Worm (Caenorhabditis elegans) whole organism, late embryonic: ENCODE results near the gene ctbp-1.

Experiments used
- K02D7.2 ChIP-seq: sonication (generic microtip); optimal IDR thresholded peaks from 2 replicates; lab custom pipeline; 2017; ENCODE audit warnings: mild to moderate bottlenecking, missing genetic modification characterization, missing compliant biosample characterization
- T23F11.4 ChIP-seq: fragments of 200-800 bp; sonication (Bioruptor generic); optimal IDR thresholded peaks from 2 replicates; lab custom pipeline; 2018; ENCODE audit warnings: mild to moderate bottlenecking, missing genetic modification characterization, missing compliant biosample characterization
- Y22D7AL.16 ChIP-seq: sonication (generic microtip); optimal IDR thresholded peaks from 2 replicates; lab custom pipeline; 2016; ENCODE audit warnings: missing genetic modification characterization, missing compliant biosample characterization
- ceh-18 ChIP-seq: sonication (generic microtip); optimal IDR thresholded peaks from 2 replicates; lab custom pipeline; 2016; ENCODE audit warnings: missing genetic modification characterization, missing compliant biosample characterization
- ceh-2 ChIP-seq: sonication (generic microtip); optimal IDR thresholded peaks from 2 replicates; lab custom pipeline; 2016; ENCODE audit warnings: missing genotype, missing genetic modification characterization, missing compliant biosample characterization
- ceh-22 ChIP-seq: sonication (generic microtip); optimal IDR thresholded peaks from 2 replicates; lab custom pipeline; 2017; ENCODE audit warnings: missing biosample characterization, missing genetic modification characterization
- ceh-24 ChIP-seq: sonication (generic microtip); optimal IDR thresholded peaks from 2 replicates; lab custom pipeline; 2016; ENCODE audit warnings: mild to moderate bottlenecking, missing genetic modification characterization, missing compliant biosample characterization
- ceh-30 ChIP-seq: fragments of 150-350 bp; optimal IDR thresholded peaks from 2 replicates; lab custom pipeline; 2014; ENCODE audit warnings: missing biosample characterization, missing genetic modification characterization
- ceh-31 ChIP-seq: sonication (generic microtip); optimal IDR thresholded peaks from 2 replicates; lab custom pipeline; 2016; ENCODE audit warnings: missing genetic modification characterization, missing compliant biosample characterization
- ceh-34 ChIP-seq: sonication (generic microtip); optimal IDR thresholded peaks from 2 replicates; lab custom pipeline; 2016; ENCODE audit warnings: mild to moderate bottlenecking, missing genetic modification characterization, missing compliant biosample characterization
- ceh-6 ChIP-seq: fragments of 200-800 bp; sonication (Bioruptor generic); optimal IDR thresholded peaks from 2 replicates; lab custom pipeline; 2018; ENCODE audit warnings: mild to moderate bottlenecking, missing genetic modification characterization, missing compliant biosample characterization
- che-1 ChIP-seq: sonication (generic microtip); optimal IDR thresholded peaks from 2 replicates; lab custom pipeline; 2016; ENCODE audit warnings: mild to moderate bottlenecking, missing genetic modification characterization, missing compliant biosample characterization
- dmd-4 ChIP-seq: sonication (generic microtip); optimal IDR thresholded peaks from 2 replicates; lab custom pipeline; 2016; ENCODE audit warnings: borderline replicate concordance, missing genetic modification characterization, missing compliant biosample characterization
- dve-1 ChIP-seq: sonication (generic microtip); optimal IDR thresholded peaks from 2 replicates; lab custom pipeline; 2017; ENCODE audit warnings: antibody characterized with exemption, mild to moderate bottlenecking, missing genetic modification characterization, missing compliant biosample characterization
- elt-2 ChIP-seq: sonication (generic microtip); optimal IDR thresholded peaks from 2 replicates; lab custom pipeline; 2016; ENCODE audit warnings: missing genetic modification reagents, missing genetic modification characterization, missing compliant biosample characterization
- ets-4 ChIP-seq: sonication (generic microtip); optimal IDR thresholded peaks from 2 replicates; lab custom pipeline; 2016; ENCODE audit warnings: missing genetic modification characterization, missing compliant biosample characterization
- fkh-6 ChIP-seq: sonication (generic microtip); optimal IDR thresholded peaks from 2 replicates; lab custom pipeline; 2016; ENCODE audit warnings: missing genetic modification characterization, missing compliant biosample characterization
- hlh-15 ChIP-seq: sonication (generic microtip); optimal IDR thresholded peaks from 2 replicates; lab custom pipeline; 2016; ENCODE audit warnings: missing genetic modification characterization, missing compliant biosample characterization
- hlh-8 ChIP-seq: sonication (generic microtip); optimal IDR thresholded peaks from 2 replicates; lab custom pipeline; 2016; ENCODE audit warnings: missing genotype, missing genetic modification characterization, missing compliant biosample characterization
- mec-3 ChIP-seq: sonication (generic microtip); optimal IDR thresholded peaks from 2 replicates; lab custom pipeline; 2016; ENCODE audit warnings: borderline replicate concordance, missing genetic modification characterization, missing compliant biosample characterization
- nfya-1 ChIP-seq: sonication (generic microtip); optimal IDR thresholded peaks from 2 replicates; lab custom pipeline; 2017; ENCODE audit warnings: missing genetic modification characterization, mild to moderate bottlenecking, missing compliant biosample characterization, antibody characterized with exemption, moderate library complexity
- odd-2 ChIP-seq: sonication (generic microtip); optimal IDR thresholded peaks from 2 replicates; lab custom pipeline; 2017; ENCODE audit warnings: antibody characterized with exemption, mild to moderate bottlenecking, missing genetic modification characterization, missing compliant biosample characterization
- pag-3 ChIP-seq: sonication (generic microtip); optimal IDR thresholded peaks from 2 replicates; lab custom pipeline; 2016; ENCODE audit warnings: missing compliant biosample characterization, missing genetic modification characterization, borderline replicate concordance
- pax-1 ChIP-seq: fragments of 150-350 bp; optimal IDR thresholded peaks from 2 replicates; lab custom pipeline; 2014; ENCODE audit warnings: missing biosample characterization, missing genetic modification characterization
- pha-4 ChIP-seq: fragments of 150-350 bp; optimal IDR thresholded peaks from 2 replicates; lab custom pipeline; 2018; ENCODE audit warnings: missing biosample characterization, missing genetic modification reagents, missing genetic modification characterization
- pros-1 ChIP-seq: fragments of 150-350 bp; optimal IDR thresholded peaks from 2 replicates; lab custom pipeline; 2014; ENCODE audit warnings: missing biosample characterization, missing genetic modification reagents, missing genetic modification characterization
- ref-2 ChIP-seq: sonication (generic microtip); optimal IDR thresholded peaks from 2 replicates; lab custom pipeline; 2016; ENCODE audit warnings: missing genetic modification characterization, missing compliant biosample characterization
- rnt-1 ChIP-seq: sonication (generic microtip); optimal IDR thresholded peaks from 2 replicates; lab custom pipeline; 2016; ENCODE audit warnings: missing genetic modification characterization, missing compliant biosample characterization
- sdc-2 ChIP-seq: sonication (generic microtip); optimal IDR thresholded peaks from 2 replicates; lab custom pipeline; 2016; ENCODE audit warnings: missing genotype, missing genetic modification characterization, missing compliant biosample characterization
- sox-2 ChIP-seq: fragments of 200-800 bp; sonication (Bioruptor generic); IDR thresholded peaks from 2 replicates; pipeline ENCODE4 v1.3.6; 2022; ENCODE audit warnings: missing genetic modification reagents, missing genetic modification characterization, missing compliant biosample characterization
- syd-9 ChIP-seq: sonication (generic microtip); optimal IDR thresholded peaks from 2 replicates; lab custom pipeline; 2016; ENCODE audit warnings: mild to moderate bottlenecking, missing genetic modification characterization, moderate library complexity, missing compliant biosample characterization
- unc-3 ChIP-seq, 2 experiments: fragments of 200-800 bp in 1 of 2; sonication (Bioruptor generic) in 1 of 2; sonication (generic microtip) in 1 of 2; conservative IDR thresholded peaks in 1 of 2; optimal IDR thresholded peaks in 1 of 2; 2 replicates each; pipeline versions ENCODE4 v1.3.6 to Lab custom; 2016 to 2022; ENCODE audit warnings: missing compliant biosample characterization in 2 of 2, missing genetic modification characterization in 2 of 2, missing genetic modification reagents in 1 of 2
- unc-42 ChIP-seq: sonication (generic microtip); optimal IDR thresholded peaks from 2 replicates; lab custom pipeline; 2016; ENCODE audit warnings: missing genotype, missing genetic modification characterization, missing compliant biosample characterization
- unc-86 ChIP-seq: sonication (generic microtip); optimal IDR thresholded peaks from 2 replicates; lab custom pipeline; 2016; ENCODE audit warnings: missing genetic modification characterization, missing compliant biosample characterization
- ztf-16 ChIP-seq: sonication (generic microtip); optimal IDR thresholded peaks from 2 replicates; lab custom pipeline; 2017; ENCODE audit warnings: missing genetic modification characterization, missing compliant biosample characterization

Gene ctbp-1

ce11 chrX:5818176-5818575 is 44.3 kb upstream of the ctbp-1 start (continued):
- TF ChIP-seq unc-86 (tag; lab: Kevin White, UChicago) (peak; percentile 49), sox-2 (GFP tag; lab: Robert Waterston, UW) (no peak), unc-42 (no peak), fkh-6 (tag; lab: Kevin White, UChicago) (no peak), unc-3 (GFP tag; conservative IDR thresholded peaks at IDR 0.05; lab: Robert Waterston, UW) (no peak), unc-3 (tag; optimal IDR thresholded peaks at IDR 0.05; lab: Kevin White, UChicago) (no peak), dve-1 (tag; lab: Kevin White, UChicago) (no peak), ceh-30 (tag; lab: Kevin White, UChicago) (no peak), pax-1 (tag; lab: Kevin White, UChicago) (no peak), pha-4 (tag; lab: Kevin White, UChicago) (no peak), elt-2 (no peak), nfya-1 (tag; lab: Kevin White, UChicago) (peak; percentile 60), K02D7.2 (tag; lab: Kevin White, UChicago) (no peak), ref-2 (tag; lab: Kevin White, UChicago) (peak; percentile 61), T23F11.4 (GFP tag; lab: Kevin White, UChicago) (no peak), ztf-16 (tag; lab: Kevin White, UChicago) (no peak), pag-3 (tag; lab: Kevin White, UChicago) (no peak), syd-9 (tag; lab: Kevin White, UChicago) (peak; percentile 76), odd-2 (tag; lab: Kevin White, UChicago) (no peak)
- TF ChIP-seq, all 69 proteins: peak for 18

ce11 chrX:5819702-5820470 is 42.6 kb upstream of the ctbp-1 start:
- TF ChIP-seq syd-9 (tag; lab: Kevin White, UChicago) (no peak), unc-42 (peak; percentile 39), Y22D7AL.16 (tag; lab: Kevin White, UChicago) (no peak), ceh-30 (tag; lab: Kevin White, UChicago) (no peak), pax-1 (tag; lab: Kevin White, UChicago) (no peak), dmd-4 (peak; percentile 46), ceh-18 (tag; lab: Kevin White, UChicago) (peak; percentile 57)

- no peak for TF ChIP-seq ceh-22 (tag; lab: Kevin White, UChicago)
- peak; percentile 32 for TF ChIP-seq K02D7.2 (tag; lab: Kevin White, UChicago)
- TF ChIP-seq unc-86 (tag; lab: Kevin White, UChicago): no peak
- no peak for TF ChIP-seq ceh-34
- peak; percentile 22 for TF ChIP-seq ceh-31 (tag; lab: Kevin White, UChicago)
- peak; percentile 11 for TF ChIP-seq sdc-2 (tag; lab: Kevin White, UChicago)
- TF ChIP-seq ceh-24 (tag; lab: Kevin White, UChicago): no peak
- TF ChIP-seq dve-1 (tag; lab: Kevin White, UChicago): no peak
- TF ChIP-seq ceh-6 (GFP tag; lab: Kevin White, UChicago): peak; percentile 43
- TF ChIP-seq hlh-8: no peak
These were observed 41.6 kb upstream of the ctbp-1 start for ce11 chrX:5820880-5821279.

ce11 chrX:5821842-5822241 is 40.7 kb upstream of the ctbp-1 start, which contains the start of gene hbl-1:
TSS of gene hbl-1 (plus strand) at chrX:5822142.
- TF ChIP-seq syd-9 (tag; lab: Kevin White, UChicago) (no peak), mec-3 (no peak), ceh-31 (tag; lab: Kevin White, UChicago) (no peak), ceh-2 (tag; lab: Kevin White, UChicago) (no peak), pax-1 (tag; lab: Kevin White, UChicago) (no peak), ceh-34 (no peak), che-1 (tag; lab: Kevin White, UChicago) (no peak), ets-4 (tag; lab: Kevin White, UChicago) (no peak), rnt-1 (tag; lab: Kevin White, UChicago) (no peak), unc-86 (tag; lab: Kevin White, UChicago) (no peak), ztf-16 (tag; lab: Kevin White, UChicago) (no peak), pros-1 (tag; lab: Kevin White, UChicago) (no peak), hlh-8 (no peak), hlh-15 (no peak), sox-2 (GFP tag; lab: Robert Waterston, UW) (no peak)
